Worm (Caenorhabditis elegans) whole organism, L4/young adult: ENCODE results near the gene M03F8.6.

Experiments
- dao-5 ChIP-seq: sonication (generic microtip); optimal IDR thresholded peaks from 2 replicates; lab custom pipeline; 2016; ENCODE audit warnings: missing genotype, missing genetic modification characterization, moderate library complexity, missing compliant biosample characterization
- him-1 ChIP-seq: sonication (generic microtip); optimal IDR thresholded peaks from 2 replicates; lab custom pipeline; 2016; ENCODE audit warnings: missing genotype, missing genetic modification reagents, missing genetic modification characterization, missing compliant biosample characterization

DNA sequence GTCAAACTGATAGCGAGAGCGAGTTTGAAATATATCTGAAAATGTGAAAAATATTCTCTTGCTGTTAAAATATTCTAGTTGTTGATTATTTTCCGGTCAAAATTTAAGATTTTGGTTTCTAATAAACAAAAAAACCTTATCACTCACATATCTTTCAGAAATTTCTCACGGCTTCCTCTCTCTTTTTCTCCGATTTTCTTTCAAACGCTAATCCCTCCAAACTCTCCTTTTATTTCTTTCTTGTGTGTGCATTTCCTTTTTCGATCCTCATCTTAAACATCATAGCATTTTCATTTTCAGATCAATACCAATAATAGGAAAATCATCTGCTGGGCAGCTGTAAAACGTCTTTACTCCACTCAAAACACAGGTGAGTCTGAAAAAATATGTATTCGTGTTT lies 48.7 kb upstream of the M03F8.6 start, which contains the start of gene fos-1:
- no peak for TF ChIP-seq him-1 (tag; lab: Kevin White, UChicago)
- no peak for TF ChIP-seq dao-5 (tag; lab: Kevin White, UChicago)
